Worm (Caenorhabditis elegans) whole organism, L2 larva: ENCODE data around the gene oig-2.

Source experiments
- F13H6.1 ChIP-seq: sonication (generic microtip); optimal IDR thresholded peaks from 2 replicates; lab custom pipeline; 2016; ENCODE audit warnings: missing genetic modification characterization, missing compliant biosample characterization
- R02D3.7 ChIP-seq: fragments of 150-350 bp; optimal IDR thresholded peaks from 2 replicates; lab custom pipeline; 2014; ENCODE audit warnings: missing biosample characterization, missing genetic modification characterization
- ama-1 ChIP-seq: fragments of 150-350 bp; optimal IDR thresholded peaks from 2 replicates; lab custom pipeline; 2018; ENCODE audit warnings: inconsistent platforms
- blmp-1 ChIP-seq: sonication (generic microtip); optimal IDR thresholded peaks from 2 replicates; lab custom pipeline; 2017; ENCODE audit warnings: missing genetic modification characterization, mild to moderate bottlenecking, missing compliant biosample characterization, antibody characterized with exemption, moderate library complexity; ENCODE audit not compliant: insufficient read depth
- ceh-82 ChIP-seq: fragments of 150-350 bp; optimal IDR thresholded peaks from 2 replicates; lab custom pipeline; 2014; ENCODE audit warnings: missing biosample characterization, missing genetic modification characterization
- dmd-4 ChIP-seq: sonication (generic microtip); optimal IDR thresholded peaks from 2 replicates; lab custom pipeline; 2017; ENCODE audit warnings: missing biosample characterization, missing genetic modification characterization
- lin-11 ChIP-seq: fragments of 150-350 bp; sonication (generic microtip); optimal IDR thresholded peaks from 2 replicates; lab custom pipeline; 2014; ENCODE audit warnings: missing biosample characterization, missing genetic modification characterization, inconsistent platforms, mixed read lengths
- lin-39 ChIP-seq: fragments of 150-350 bp; optimal IDR thresholded peaks from 2 replicates; lab custom pipeline; 2014; ENCODE audit warnings: missing biosample characterization, missing genetic modification reagents, missing genetic modification characterization
- nhr-10 ChIP-seq: sonication (generic microtip); optimal IDR thresholded peaks from 2 replicates; lab custom pipeline; 2017; ENCODE audit warnings: missing biosample characterization, missing genetic modification characterization
- skn-1 ChIP-seq: sonication (generic microtip); optimal IDR thresholded peaks from 2 replicates; lab custom pipeline; 2017; ENCODE audit warnings: missing biosample characterization, missing genetic modification characterization
- sma-9 ChIP-seq, 2 experiments: fragments of 150-350 bp in 1 of 2; sonication (generic microtip) in 1 of 2; optimal IDR thresholded peaks; 2 replicates each; lab custom pipeline; 2014 to 2016; ENCODE audit warnings: missing genetic modification characterization in 2 of 2, mild to moderate bottlenecking in 1 of 2, missing biosample characterization in 1 of 2, missing compliant biosample characterization in 1 of 2, missing genetic modification reagents in 1 of 2, moderate library complexity in 1 of 2
- unc-39 ChIP-seq: fragments of 150-350 bp; optimal IDR thresholded peaks from 2 replicates; lab custom pipeline; 2014; ENCODE audit warnings: missing biosample characterization, missing genetic modification characterization
- ztf-11 ChIP-seq: sonication (generic microtip); optimal IDR thresholded peaks from 2 replicates; lab custom pipeline; 2017; ENCODE audit warnings: missing biosample characterization, missing genetic modification characterization

DNA sequence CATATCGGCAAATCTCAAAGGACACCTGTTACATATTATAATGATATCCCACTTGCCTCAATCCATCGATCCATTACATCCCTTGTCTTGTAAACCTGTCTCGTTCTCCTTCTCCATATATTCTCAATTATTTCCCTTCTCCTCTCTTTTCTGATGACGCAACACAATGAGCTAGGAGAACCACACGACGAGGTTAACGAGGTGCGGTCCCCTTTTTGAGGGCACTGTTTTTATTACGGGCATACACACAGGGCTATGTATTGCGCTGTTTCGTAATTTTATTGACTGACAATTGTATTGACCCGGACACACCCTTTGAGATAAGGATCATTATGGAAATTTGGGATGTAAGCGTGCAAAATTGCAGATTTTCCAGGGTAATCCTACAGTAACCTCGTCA, 29.3 kb downstream of the oig-2 start:
- TF ChIP-seq lin-11 (tag; lab: Kevin White, UChicago) (no peak), ama-1 (lab: Kevin White, UChicago) (no peak), lin-39 (tag; lab: Kevin White, UChicago) (no peak), nhr-10 (no peak), ztf-11 (tag; lab: Kevin White, UChicago) (no peak), dmd-4 (no peak), unc-39 (tag; lab: Kevin White, UChicago) (no peak), F13H6.1 (tag; lab: Kevin White, UChicago) (no peak), blmp-1 (tag; lab: Kevin White, UChicago) (no peak), ceh-82 (tag; lab: Kevin White, UChicago) (no peak), R02D3.7 (no peak), sma-9 (GFP tag; optimal IDR thresholded peaks at IDR 0.05; lab: Kevin White, UChicago) (no peak), sma-9 (tag; optimal IDR thresholded peaks at IDR 0.05; lab: Kevin White, UChicago) (no peak), skn-1 (no peak)
